Worm (Caenorhabditis elegans): ENCODE data around the gene lig-4.

lig-4 gene

DNA sequence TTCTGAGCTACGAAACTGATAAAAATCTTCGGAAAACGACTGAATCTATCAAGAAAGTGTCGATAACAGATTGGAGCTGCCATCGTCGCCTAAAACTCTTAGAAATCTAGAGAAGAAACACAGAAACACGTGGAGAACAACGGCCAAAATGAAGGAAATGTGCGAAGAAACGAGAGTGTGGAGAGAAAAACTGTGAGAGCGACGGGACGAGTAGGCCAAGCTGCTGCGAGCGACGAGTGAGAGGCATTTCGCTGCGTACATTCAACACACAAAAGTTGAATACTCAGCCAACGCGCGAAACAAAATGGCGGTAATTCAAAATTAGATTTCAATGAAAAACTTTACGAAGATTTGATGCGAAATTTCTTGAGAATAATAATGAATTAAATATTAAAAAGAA, 22.9 kb upstream of the lig-4 start (continued):
- TF ChIP-seq snpc-1.1 (tag; optimal IDR thresholded peaks at IDR 0.05; ENCODE audit: insufficient read depth) (no peak), chd-7 (tag; optimal IDR thresholded peaks at IDR 0.05) (peak; percentile 66), ztf-6 (GFP tag; IDR thresholded peaks at IDR 0.05) (no peak)

DNA sequence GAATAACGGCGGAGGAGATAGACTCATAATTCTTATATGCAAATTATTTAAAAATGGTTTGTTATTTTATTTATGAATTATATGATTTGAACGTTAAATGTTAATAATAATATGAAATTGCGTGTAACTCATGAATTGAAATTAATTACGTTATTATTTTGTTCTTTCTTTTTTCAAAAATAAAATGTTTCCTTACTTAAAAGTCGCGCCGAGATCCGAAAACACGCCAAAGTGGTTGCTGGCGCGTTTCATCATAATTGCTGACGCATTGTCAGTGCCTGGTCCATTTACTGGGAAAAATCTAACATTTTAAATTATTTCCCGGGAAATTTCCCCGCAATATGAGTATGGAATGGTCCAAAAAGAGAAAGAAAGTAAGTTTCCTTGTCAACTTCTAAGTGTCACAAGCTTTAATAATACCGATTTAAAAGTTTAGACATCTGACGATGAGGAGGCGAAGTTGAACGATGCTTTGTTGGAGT, 21.8 kb upstream of the lig-4 start, which contains the start of the genes C07H6.9 and sap-140:
TSS of gene C07H6.9 (minus strand) at position 51 of the 482 bp plus-strand sequence.
TSS of gene sap-140 (plus strand) at position 318 of the 482 bp plus-strand sequence.
- TF ChIP-seq mcd-1 (GFP tag; IDR thresholded peaks at IDR 0.05) (peak; percentile 79), Y53G8AR.9 (GFP tag; conservative IDR thresholded peaks at IDR 0.05) (peak; percentile 83; the same call in 1 of the 2 replicates), dpff-1 (tag; optimal IDR thresholded peaks at IDR 0.05) (no peak), atf-7 (tag; optimal IDR thresholded peaks at IDR 0.05) (peak; percentile 1), snpc-4 (GFP tag; optimal IDR thresholded peaks at IDR 0.05) (no peak), snpc-4 (tag; optimal IDR thresholded peaks at IDR 0.05) (peak in 2 of 4 experiments; percentile 30 to 67), tbp1 (GFP tag; optimal IDR thresholded peaks at IDR 0.05) (peak; percentile 53), cebp-1 (GFP tag; IDR thresholded peaks at IDR 0.05) (no peak), cebp-1 (tag; optimal IDR thresholded peaks at IDR 0.05) (peak; percentile 75), dpl-1 (GFP tag; optimal IDR thresholded peaks at IDR 0.05) (peak; percentile 96), athp-1 (tag; optimal IDR thresholded peaks at IDR 0.05) (no peak), efl-1 (GFP tag; optimal IDR thresholded peaks at IDR 0.05) (peak; percentile 84), hmg-1.2 (GFP tag; IDR thresholded peaks at IDR 0.05) (peak; percentile 48), lin-35 (GFP tag; optimal IDR thresholded peaks at IDR 0.05) (peak in 2 of 3 experiments; percentile 84 to 92), ccch-3 (GFP tag; optimal IDR thresholded peaks at IDR 0.05) (no peak), repo-1 (tag; optimal IDR thresholded peaks at IDR 0.05) (peak; percentile 22), lin-54 (GFP tag; optimal IDR thresholded peaks at IDR 0.05) (peak; percentile 90), ekl-4 (GFP tag; IDR thresholded peaks at IDR 0.05) (peak; percentile 62; the same call in 1 of the 2 replicates), ceh-91 (GFP tag; IDR thresholded peaks at IDR 0.05) (peak; percentile 53), madf-6 (GFP tag; IDR thresholded peaks at IDR 0.05) (peak; percentile 62), snpc-1.1 (tag; optimal IDR thresholded peaks at IDR 0.05; ENCODE audit: insufficient read depth) (peak; percentile 18), madf-3 (GFP tag; IDR thresholded peaks at IDR 0.05) (peak; percentile 72; the same call in 1 of the 2 replicates), attf-5 (GFP tag; optimal IDR thresholded peaks at IDR 0.05) (peak; percentile 67), ztf-22 (GFP tag; optimal IDR thresholded peaks at IDR 0.05) (no peak), nfyb-1 (GFP tag; IDR thresholded peaks at IDR 0.05) (peak; percentile 57; the same call in 1 of the 2 replicates), D2030.7 (GFP tag; IDR thresholded peaks at IDR 0.05) (peak; percentile 67), ztf-18 (tag; optimal IDR thresholded peaks at IDR 0.05) (peak; percentile 95), nhr-90 (tag; optimal IDR thresholded peaks at IDR 0.05) (no peak), nhr-179 (tag; optimal IDR thresholded peaks at IDR 0.05) (no peak), rcor-1 (GFP tag; IDR thresholded peaks at IDR 0.05) (0 out of 2 replicates have a peak, but pooled peaks have one; percentile 20), pbrm-1 (GFP tag; IDR thresholded peaks at IDR 0.05) (peak; percentile 64; the same call in 1 of the 2 replicates), B0336.3 (GFP tag; IDR thresholded peaks at IDR 0.05) (peak; percentile 38; the same call in 1 of the 2 replicates), somi-1 (GFP tag; optimal IDR thresholded peaks at IDR 0.05) (no peak), F33H1.4 (GFP tag; IDR thresholded peaks at IDR 0.05) (peak; percentile 66), lsl-1 (GFP tag; optimal IDR thresholded peaks at IDR 0.05) (peak; percentile 65), lir-1 (GFP tag; conservative IDR thresholded peaks at IDR 0.05) (no peak), lin-40 (tag; optimal IDR thresholded peaks at IDR 0.05) (peak; percentile 77), nhr-80 (tag; optimal IDR thresholded peaks at IDR 0.05) (peak; percentile 10), dox-1 (GFP tag; IDR thresholded peaks at IDR 0.05) (peak; percentile 83), mxl-1 (tag; optimal IDR thresholded peaks at IDR 0.05) (no peak), snpc-3.4 (tag; optimal IDR thresholded peaks at IDR 0.05) (peak; percentile 51), let-607 (tag; optimal IDR thresholded peaks at IDR 0.05) (peak in 1 of 2 experiments; percentile 14), K11D2.4 (GFP tag; IDR thresholded peaks at IDR 0.05) (peak; percentile 11; the same call in 1 of the 2 replicates), tlf-1 (GFP tag; optimal IDR thresholded peaks at IDR 0.05) (peak; percentile 62)
